Fruit fly (Drosophila melanogaster) whole organism, embryonic: ENCODE data around the gene mthl11.

Experiments
- CG11696 ChIP-seq: fragments of 200-800 bp; sonication (Bioruptor generic); IDR thresholded peaks from 2 replicates; pipeline ENCODE4 v1.3.6; 2022; ENCODE audit warnings: missing biosample characterization, missing genetic modification characterization
- CG12219 ChIP-seq: fragments of 200-800 bp; sonication (Bioruptor generic); optimal IDR thresholded peaks from 3 replicates; lab custom pipeline; 2018; ENCODE audit warnings: missing biosample characterization, mild to moderate bottlenecking, missing genetic modification characterization
- Dip3 ChIP-seq: fragments of 200-800 bp; sonication (Bioruptor generic); optimal IDR thresholded peaks from 3 replicates; lab custom pipeline; 2016; ENCODE audit warnings: missing biosample characterization, missing genetic modification characterization
- Max ChIP-seq: fragments of 200-800 bp; sonication (Bioruptor generic); optimal IDR thresholded peaks from 2 replicates; lab custom pipeline; 2016; ENCODE audit warnings: missing biosample characterization, mild to moderate bottlenecking, missing genetic modification characterization
- psq ChIP-seq: fragments of 200-800 bp; sonication (Bioruptor generic); optimal IDR thresholded peaks from 2 replicates; lab custom pipeline; 2017; ENCODE audit warnings: missing biosample characterization, missing genetic modification characterization
- tx ChIP-seq: fragments of 200-800 bp; sonication (Bioruptor generic); optimal IDR thresholded peaks from 2 replicates; lab custom pipeline; 2016; ENCODE audit warnings: missing biosample characterization, missing genetic modification characterization
- z ChIP-seq: fragments of 200-800 bp; sonication (Bioruptor generic); IDR thresholded peaks from 3 replicates; pipeline ENCODE4 v1.3.6; 2022; ENCODE audit warnings: missing biosample characterization, missing genetic modification characterization

dm6 chr3R:10364287-10364686 lies 36.5 kb upstream of the mthl11 start:
- no peak for TF ChIP-seq CG12219 (GFP tag; lab: Kevin White, UChicago)
- TF ChIP-seq z (GFP tag; lab: Robert Waterston, UW), result no peak
- TF ChIP-seq psq (GFP tag; lab: Kevin White, UChicago), result no peak
- no peak for TF ChIP-seq CG11696
- no peak for TF ChIP-seq tx (GFP tag; lab: Kevin White, UChicago)
- TF ChIP-seq Dip3 (GFP tag; lab: Kevin White, UChicago), result no peak
- no peak for TF ChIP-seq Max (GFP tag; lab: Kevin White, UChicago)
